Worm (Caenorhabditis elegans) whole organism, L1 larva: Measurements from ENCODE around the gene zig-10.

Experiments
- egl-27 ChIP-seq, 2 experiments: fragments of 150-350 bp in 1 of 2; sonication (generic microtip); optimal IDR thresholded peaks; 3 replicates each; lab custom pipeline; 2017 to 2018; ENCODE audit warnings: missing biosample characterization in 2 of 2, missing genetic modification characterization in 2 of 2, missing genetic modification reagents in 2 of 2
- lin-13 ChIP-seq: fragments of 150-350 bp; optimal IDR thresholded peaks from 2 replicates; lab custom pipeline; 2014; ENCODE audit warnings: missing biosample characterization, missing genetic modification reagents, missing genetic modification characterization
- nhr-28 ChIP-seq: fragments of 150-350 bp; optimal IDR thresholded peaks from 2 replicates; lab custom pipeline; 2014; ENCODE audit warnings: missing biosample characterization, missing genetic modification characterization
- snpc-4 ChIP-seq: fragments of 150-350 bp; optimal IDR thresholded peaks from 2 replicates; lab custom pipeline; 2014; ENCODE audit warnings: missing biosample characterization, missing genetic modification characterization
- unc-130 ChIP-seq: fragments of 150-350 bp; optimal IDR thresholded peaks from 2 replicates; lab custom pipeline; 2017; ENCODE audit warnings: missing biosample characterization, missing genetic modification characterization, inconsistent platforms
- ztf-11 ChIP-seq, 2 experiments: sonication (generic microtip); optimal IDR thresholded peaks; 2 replicates each; lab custom pipeline; 2016 to 2017; ENCODE audit warnings: missing genetic modification characterization in 2 of 2, missing biosample characterization in 1 of 2, missing compliant biosample characterization in 1 of 2

- no peak for TF ChIP-seq snpc-4 (tag; lab: Kevin White, UChicago)
- TF ChIP-seq unc-130 (tag; lab: Kevin White, UChicago) = no peak
- no peak for TF ChIP-seq ztf-11 (tag; optimal IDR thresholded peaks at IDR 0.05; lab: Kevin White, UChicago)
- no peak for TF ChIP-seq lin-13
- no peak for TF ChIP-seq nhr-28 (tag; lab: Kevin White, UChicago)
- TF ChIP-seq egl-27 (tag; optimal IDR thresholded peaks at IDR 0.05; lab: Kevin White, UChicago) = no peak
Measured at ce11 chrII:6443710-6444109, 45.2 kb downstream of the zig-10 start, which contains the start of gene K06A1.2.
